Fruit fly (Drosophila melanogaster) whole organism, embryonic: ENCODE results near the gene stg.

Experiments used
- Atf6 ChIP-seq: fragments of 200-800 bp; sonication (Bioruptor generic); IDR thresholded peaks from 2 replicates; pipeline ENCODE4 v1.3.6; 2022; ENCODE audit warnings: missing biosample characterization, missing genetic modification characterization
- Bdp1 ChIP-seq: fragments of 200-800 bp; sonication (Bioruptor generic); optimal IDR thresholded peaks from 3 replicates; lab custom pipeline; 2016; ENCODE audit warnings: missing biosample characterization, missing genetic modification characterization
- C15 ChIP-seq: fragments of 200-800 bp; sonication (Bioruptor generic); IDR thresholded peaks from 3 replicates; pipeline ENCODE4 v1.3.6; 2022; ENCODE audit warnings: missing biosample characterization, missing genetic modification characterization
- CG11085 ChIP-seq: fragments of 200-800 bp; sonication (Bioruptor generic); IDR thresholded peaks from 2 replicates; pipeline ENCODE4 v1.3.6; 2022; ENCODE audit warnings: missing biosample characterization, missing genetic modification characterization
- CG11504 ChIP-seq: fragments of 200-800 bp; sonication (Bioruptor generic); optimal IDR thresholded peaks from 3 replicates; lab custom pipeline; 2019; ENCODE audit warnings: missing biosample characterization, mild to moderate bottlenecking, missing genetic modification characterization, moderate library complexity
- CG12744 ChIP-seq: fragments of 200-800 bp; sonication (Bioruptor generic); optimal IDR thresholded peaks from 2 replicates; lab custom pipeline; 2016; ENCODE audit warnings: missing biosample characterization, missing genetic modification characterization
- CG13123 ChIP-seq: fragments of 200-800 bp; sonication (Bioruptor generic); optimal IDR thresholded peaks from 2 replicates; lab custom pipeline; 2016; ENCODE audit warnings: missing biosample characterization, missing genetic modification characterization
- CG15011 ChIP-seq: fragments of 200-800 bp; sonication (Bioruptor generic); optimal IDR thresholded peaks from 3 replicates; lab custom pipeline; 2018; ENCODE audit warnings: missing biosample characterization, mild to moderate bottlenecking, missing genetic modification characterization
- CG16815 ChIP-seq: fragments of 200-800 bp; sonication (Bioruptor generic); optimal IDR thresholded peaks from 3 replicates; lab custom pipeline; 2017; ENCODE audit warnings: missing biosample characterization, mild to moderate bottlenecking, missing genetic modification characterization
- CG17361 ChIP-seq: fragments of 200-800 bp; sonication (Bioruptor generic); IDR thresholded peaks from 3 replicates; pipeline ENCODE4 v1.3.6; 2022; ENCODE audit warnings: missing biosample characterization, missing genetic modification characterization
- CG18011 ChIP-seq: fragments of 200-800 bp; sonication (Bioruptor generic); optimal IDR thresholded peaks from 2 replicates; lab custom pipeline; 2017; ENCODE audit warnings: missing biosample characterization, missing genetic modification characterization, mild to moderate bottlenecking, moderate library complexity, missing genotype
- CG2116 ChIP-seq: fragments of 200-800 bp; sonication (Bioruptor generic); optimal IDR thresholded peaks from 3 replicates; lab custom pipeline; 2018; ENCODE audit warnings: missing biosample characterization, mild to moderate bottlenecking, missing genetic modification characterization
- CG2129 ChIP-seq: fragments of 200-800 bp; sonication (Bioruptor generic); IDR thresholded peaks from 2 replicates; pipeline ENCODE4 v1.3.6; 2022; ENCODE audit warnings: missing biosample characterization, missing genetic modification characterization; ENCODE audit not compliant: partially characterized antibody
- CG2199 ChIP-seq: fragments of 200-800 bp; sonication (Bioruptor generic); IDR thresholded peaks from 3 replicates; pipeline ENCODE4 v1.3.6; 2022; ENCODE audit warnings: missing biosample characterization, missing genetic modification characterization
- CG3065 ChIP-seq: fragments of 200-800 bp; sonication (Bioruptor generic); optimal IDR thresholded peaks from 2 replicates; lab custom pipeline; 2016; ENCODE audit warnings: missing biosample characterization, missing genetic modification characterization
- CG34376 ChIP-seq: fragments of 200-800 bp; sonication (Bioruptor generic); optimal IDR thresholded peaks from 2 replicates; lab custom pipeline; 2018; ENCODE audit warnings: missing biosample characterization, mild to moderate bottlenecking, missing genetic modification characterization
- CG4404 ChIP-seq: fragments of 200-800 bp; sonication (Bioruptor generic); IDR thresholded peaks from 2 replicates; pipeline ENCODE4 v1.3.6; 2022; ENCODE audit warnings: missing biosample characterization, missing genetic modification characterization
- CG4617 ChIP-seq: fragments of 200-800 bp; sonication (Bioruptor generic); optimal IDR thresholded peaks from 3 replicates; lab custom pipeline; 2016; ENCODE audit warnings: missing biosample characterization, missing genetic modification characterization, borderline replicate concordance
- CG4730 ChIP-seq: fragments of 200-800 bp; sonication (Bioruptor generic); IDR thresholded peaks from 2 replicates; pipeline ENCODE4 v1.3.6; 2022; ENCODE audit warnings: missing biosample characterization, missing genetic modification characterization
- CG6765 ChIP-seq: fragments of 200-800 bp; sonication (Bioruptor generic); optimal IDR thresholded peaks from 3 replicates; lab custom pipeline; 2017; ENCODE audit warnings: missing biosample characterization, mild to moderate bottlenecking, missing genetic modification characterization
- CG6813 ChIP-seq: fragments of 200-800 bp; sonication (Bioruptor generic); optimal IDR thresholded peaks from 2 replicates; lab custom pipeline; 2017; ENCODE audit warnings: missing biosample characterization, missing genetic modification characterization, mild to moderate bottlenecking, moderate library complexity, missing genetic modification reagents
- CG8281 ChIP-seq: fragments of 200-800 bp; sonication (Bioruptor generic); optimal IDR thresholded peaks from 2 replicates; lab custom pipeline; 2018; ENCODE audit warnings: missing biosample characterization, mild to moderate bottlenecking, missing genetic modification characterization, moderate library complexity
- CG9817 ChIP-seq: fragments of 200-800 bp; sonication (Bioruptor generic); optimal IDR thresholded peaks from 2 replicates; lab custom pipeline; 2018; ENCODE audit warnings: missing biosample characterization, mild to moderate bottlenecking, missing genetic modification characterization, moderate library complexity
- Camta ChIP-seq: fragments of 200-800 bp; sonication (Bioruptor generic); optimal IDR thresholded peaks from 2 replicates; lab custom pipeline; 2016; ENCODE audit warnings: missing biosample characterization, missing genetic modification characterization
- Dref ChIP-seq: fragments of 200-800 bp; sonication (Bioruptor generic); IDR thresholded peaks from 2 replicates; pipeline ENCODE4 v1.3.6; 2022; ENCODE audit warnings: missing biosample characterization, missing genetic modification characterization
- Drgx ChIP-seq: fragments of 200-800 bp; sonication (Bioruptor generic); IDR thresholded peaks from 2 replicates; pipeline ENCODE4 v1.3.6; 2022; ENCODE audit warnings: missing biosample characterization, missing genetic modification characterization
- HLH4C ChIP-seq: fragments of 200-800 bp; sonication (Bioruptor generic); IDR thresholded peaks from 3 replicates; pipeline ENCODE4 v1.3.6; 2022; ENCODE audit warnings: missing biosample characterization, missing genetic modification characterization; ENCODE audit not compliant: partially characterized antibody
- HmgD ChIP-seq: fragments of 200-800 bp; sonication (Bioruptor generic); optimal IDR thresholded peaks from 3 replicates; lab custom pipeline; 2016; ENCODE audit warnings: missing biosample characterization, missing genetic modification characterization
- Jarid2 ChIP-seq: fragments of 200-800 bp; sonication (Bioruptor generic); optimal IDR thresholded peaks from 3 replicates; lab custom pipeline; 2017; ENCODE audit warnings: mild to moderate bottlenecking, missing biosample characterization, missing genetic modification reagents, missing genetic modification characterization
- Lhr ChIP-seq: fragments of 200-800 bp; sonication (Bioruptor generic); optimal IDR thresholded peaks from 3 replicates; lab custom pipeline; 2017; ENCODE audit warnings: mild to moderate bottlenecking, missing biosample characterization, missing genetic modification reagents, missing genetic modification characterization
- NC2β ChIP-seq: fragments of 200-800 bp; sonication (Bioruptor generic); optimal IDR thresholded peaks from 2 replicates; lab custom pipeline; 2016; ENCODE audit warnings: missing biosample characterization, missing genetic modification characterization
- Pdp1 ChIP-seq, 2 experiments: fragments of 200-800 bp; sonication (Bioruptor generic); optimal IDR thresholded peaks; 3 replicates each; lab custom pipeline; 2016; ENCODE audit warnings: missing biosample characterization in 2 of 2, missing genetic modification characterization in 2 of 2, mild to moderate bottlenecking in 1 of 2, moderate library complexity in 1 of 2
- abd-A ChIP-seq: fragments of 200-800 bp; sonication (Bioruptor generic); optimal IDR thresholded peaks from 3 replicates; lab custom pipeline; 2019; ENCODE audit warnings: missing biosample characterization, mild to moderate bottlenecking, missing genetic modification characterization, moderate library complexity
- ara ChIP-seq: fragments of 200-800 bp; sonication (Bioruptor generic); IDR thresholded peaks from 2 replicates; pipeline ENCODE4 v1.3.6; 2022; ENCODE audit warnings: missing biosample characterization, missing genetic modification characterization
- cad ChIP-seq: fragments of >200 bp; optimal IDR thresholded peaks from 2 replicates; lab custom pipeline; 2017; ENCODE audit warnings: missing biosample characterization, missing genetic modification characterization
- dimm ChIP-seq: fragments of 200-800 bp; sonication (Bioruptor generic); IDR thresholded peaks from 2 replicates; pipeline ENCODE4 v1.3.6; 2022; ENCODE audit warnings: missing biosample characterization, missing genetic modification characterization
- fd102C ChIP-seq: fragments of 200-800 bp; sonication (Bioruptor generic); optimal IDR thresholded peaks from 2 replicates; lab custom pipeline; 2018; ENCODE audit warnings: missing biosample characterization, mild to moderate bottlenecking, missing genetic modification characterization, moderate library complexity
- her ChIP-seq: fragments of 200-800 bp; sonication (Bioruptor generic); optimal IDR thresholded peaks from 2 replicates; lab custom pipeline; 2016; ENCODE audit warnings: missing biosample characterization, missing genetic modification characterization
- hth ChIP-seq: fragments of >200 bp; optimal IDR thresholded peaks from 2 replicates; lab custom pipeline; 2017; ENCODE audit warnings: inconsistent platforms
- inv ChIP-seq: fragments of 200-800 bp; sonication (Bioruptor generic); IDR thresholded peaks from 2 replicates; pipeline ENCODE4 v1.3.6; 2022; ENCODE audit warnings: missing biosample characterization, missing genetic modification characterization; ENCODE audit not compliant: partially characterized antibody
- kay ChIP-seq: fragments of 200-800 bp; sonication (Bioruptor generic); optimal IDR thresholded peaks from 2 replicates; lab custom pipeline; 2016; ENCODE audit warnings: missing biosample characterization, missing genetic modification characterization
- knrl ChIP-seq: fragments of 200-800 bp; sonication (Bioruptor generic); IDR thresholded peaks from 3 replicates; pipeline ENCODE4 v1.3.6; 2022; ENCODE audit warnings: missing biosample characterization, missing genetic modification characterization; ENCODE audit not compliant: partially characterized antibody
- lmd ChIP-seq: fragments of 200-800 bp; sonication (Bioruptor generic); IDR thresholded peaks from 2 replicates; pipeline ENCODE4 v1.3.6; 2022; ENCODE audit warnings: missing biosample characterization, missing genetic modification characterization
- mirr ChIP-seq: fragments of 200-800 bp; sonication (Bioruptor generic); optimal IDR thresholded peaks from 3 replicates; lab custom pipeline; 2018; ENCODE audit warnings: missing biosample characterization, mild to moderate bottlenecking, missing genetic modification characterization
- nerfin-1 ChIP-seq: fragments of 200-800 bp; sonication (Bioruptor generic); optimal IDR thresholded peaks from 3 replicates; lab custom pipeline; 2019; ENCODE audit warnings: missing biosample characterization, mild to moderate bottlenecking, missing genetic modification characterization, moderate library complexity
- phol ChIP-seq: fragments of 200-800 bp; sonication (Bioruptor generic); optimal IDR thresholded peaks from 3 replicates; lab custom pipeline; 2018; ENCODE audit warnings: missing biosample characterization, mild to moderate bottlenecking, missing genetic modification characterization, moderate library complexity
- sna ChIP-seq: fragments of 200-800 bp; sonication (Bioruptor generic); IDR thresholded peaks from 2 replicates; pipeline ENCODE4 v1.3.6; 2022; ENCODE audit warnings: missing biosample characterization, missing genetic modification characterization; ENCODE audit not compliant: partially characterized antibody
- tap ChIP-seq: fragments of 200-800 bp; optimal IDR thresholded peaks from 3 replicates; lab custom pipeline; 2019; ENCODE audit warnings: missing biosample characterization, mild to moderate bottlenecking, missing genetic modification characterization, moderate library complexity
- tgo ChIP-seq: fragments of 200-800 bp; sonication (Bioruptor generic); IDR thresholded peaks from 3 replicates; pipeline ENCODE4 v1.3.6; 2022; ENCODE audit warnings: missing biosample characterization, missing genetic modification characterization
- tll ChIP-seq, 2 experiments: fragments of 200-800 bp in 1 of 2; fragments of >200 bp in 1 of 2; sonication (Bioruptor generic) in 1 of 2; optimal IDR thresholded peaks; 2 replicates each; lab custom pipeline; 2017 to 2019; ENCODE audit warnings: missing biosample characterization in 2 of 2, missing genetic modification characterization in 2 of 2, mild to moderate bottlenecking in 1 of 2, moderate library complexity in 1 of 2

Gene stg

dm6 chr3R:29274590-29274989 is 19.0 kb upstream of the stg start (continued):
- TF ChIP-seq CG4730 (no peak), NC2β (GFP tag; lab: Kevin White, UChicago) (peak; percentile 43), Pdp1 (GFP tag; optimal IDR thresholded peaks at IDR 0.05; lab: Kevin White, UChicago) (peak; percentile 52 to 57), CG9817 (tag; lab: Kevin White, UChicago) (peak; percentile 30), CG17361 (GFP tag; lab: Robert Waterston, UW) (peak; percentile 85), nerfin-1 (tag; lab: Kevin White, UChicago) (peak; percentile 64), Atf6 (peak; percentile 22; the same call in 1 of the 2 replicates), tll (GFP tag; optimal IDR thresholded peaks at IDR 0.05; lab: Kevin White, UChicago) (no peak), abd-A (tag; lab: Kevin White, UChicago) (no peak), inv (GFP tag; lab: Robert Waterston, UW) (no peak), cad (GFP tag; lab: Kevin White, UChicago) (no peak), HmgD (GFP tag; lab: Kevin White, UChicago) (no peak), CG11085 (GFP tag; lab: Robert Waterston, UW) (no peak), ara (GFP tag; lab: Robert Waterston, UW) (peak; percentile 70; the same call in 1 of the 2 replicates), CG13123 (GFP tag; lab: Kevin White, UChicago) (peak; percentile 40), mirr (GFP tag; lab: Kevin White, UChicago) (no peak), CG4617 (peak; percentile 6), kay (no peak), Bdp1 (peak; percentile 22), CG2199 (GFP tag; lab: Robert Waterston, UW) (0 out of 3 replicates have a peak, but pooled peaks have one; percentile 20), CG3065 (GFP tag; lab: Kevin White, UChicago) (peak; percentile 20), CG8281 (tag; lab: Kevin White, UChicago) (peak; percentile 22), CG2129 (GFP tag; lab: Robert Waterston, UW) (no peak), phol (tag; lab: Kevin White, UChicago) (peak; percentile 78), CG6765 (no peak), HLH4C (GFP tag; lab: Robert Waterston, UW) (no peak), Dref (GFP tag; lab: Robert Waterston, UW) (no peak), CG34376 (no peak), dimm (GFP tag; lab: Robert Waterston, UW) (no peak), tgo (peak; percentile 32; the same call in 1 of the 3 replicates), C15 (GFP tag; lab: Robert Waterston, UW) (no peak), her (GFP tag; lab: Kevin White, UChicago) (no peak), CG4404 (GFP tag; lab: Robert Waterston, UW) (peak; percentile 44; the same call in 1 of the 2 replicates), fd102C (GFP tag; lab: Kevin White, UChicago) (no peak), CG6813 (GFP tag; lab: Kevin White, UChicago) (peak; percentile 38), hth (lab: Kevin White, UChicago) (no peak), sna (GFP tag; lab: Robert Waterston, UW) (no peak), Lhr (GFP tag; lab: Kevin White, UChicago) (peak; percentile 42), lmd (GFP tag; lab: Robert Waterston, UW) (peak; percentile 69), tap (tag; lab: Kevin White, UChicago) (peak; percentile 73), CG18011 (no peak), CG11504 (peak; percentile 75), Jarid2 (peak; percentile 26), Drgx (GFP tag; lab: Robert Waterston, UW) (no peak), CG16815 (GFP tag; lab: Kevin White, UChicago) (peak; percentile 56), CG12744 (GFP tag; lab: Kevin White, UChicago) (peak; percentile 13), CG2116 (GFP tag; lab: Kevin White, UChicago) (peak; percentile 13), CG15011 (GFP tag; lab: Kevin White, UChicago) (peak; percentile 6), knrl (no peak), Camta (peak; percentile 66)
